Worm (Caenorhabditis elegans) whole organism, L4 larva: Measurements from ENCODE around the gene lev-8.
A peak's percentile ranks its signal among the peaks of the same experiment; 100 is the strongest.

Experiments used
- F49E8.2 ChIP-seq: sonication (generic microtip); optimal IDR thresholded peaks from 2 replicates; lab custom pipeline; 2016; ENCODE audit warnings: missing compliant biosample characterization, mild to moderate bottlenecking, missing genetic modification characterization, borderline replicate concordance
- R02D3.7 ChIP-seq: fragments of 150-350 bp; sonication (generic microtip); optimal IDR thresholded peaks from 3 replicates; lab custom pipeline; 2014; ENCODE audit warnings: missing biosample characterization, missing genetic modification characterization
- T26A8.4 ChIP-seq: fragments of 200-800 bp; sonication (Bioruptor generic); IDR thresholded peaks from 2 replicates; pipeline ENCODE4 v1.3.6; 2022; ENCODE audit warnings: missing genetic modification characterization, missing compliant biosample characterization
- Y75B8A.6 ChIP-seq: fragments of 200-800 bp; sonication (Bioruptor generic); IDR thresholded peaks from 2 replicates; pipeline ENCODE4 v1.3.6; 2022; ENCODE audit warnings: missing genetic modification reagents, missing genetic modification characterization, missing compliant biosample characterization
- ZK546.5 ChIP-seq, 2 experiments: sonication (generic microtip); optimal IDR thresholded peaks; 2 replicates each; lab custom pipeline; 2017; ENCODE audit warnings: missing biosample characterization in 2 of 2, missing genetic modification characterization in 2 of 2
- aha-1 ChIP-seq: fragments of 150-350 bp; peaks from one replicate; lab custom pipeline; 2014; ENCODE audit warnings: missing biosample characterization, missing genetic modification characterization
- ama-1 ChIP-seq: fragments of 150-350 bp; optimal IDR thresholded peaks from 2 replicates; lab custom pipeline; 2014; ENCODE audit warnings: inconsistent platforms, mixed read lengths
- ceh-20 ChIP-seq: fragments of 200-800 bp; sonication (Bioruptor generic); IDR thresholded peaks from 2 replicates; pipeline ENCODE4 v1.3.6; 2022; ENCODE audit warnings: missing genetic modification reagents, missing genetic modification characterization, missing compliant biosample characterization
- ceh-32 ChIP-seq: sonication (generic microtip); optimal IDR thresholded peaks from 2 replicates; lab custom pipeline; 2016; ENCODE audit warnings: mild to moderate bottlenecking, missing genetic modification characterization, missing compliant biosample characterization; ENCODE audit not compliant: poor library complexity
- ceh-44 ChIP-seq: fragments of 200-800 bp; sonication (Bioruptor generic); IDR thresholded peaks from 2 replicates; pipeline ENCODE4 v1.3.6; 2022; ENCODE audit warnings: missing genetic modification reagents, missing genetic modification characterization, missing compliant biosample characterization
- ceh-62 ChIP-seq: sonication (generic microtip); optimal IDR thresholded peaks from 2 replicates; lab custom pipeline; 2017; ENCODE audit warnings: missing biosample characterization, missing genetic modification characterization
- ceh-82 ChIP-seq: sonication (generic microtip); optimal IDR thresholded peaks from 2 replicates; lab custom pipeline; 2017; ENCODE audit warnings: missing biosample characterization, missing genetic modification characterization
- ces-1 ChIP-seq: fragments of 150-350 bp; sonication (generic microtip); optimal IDR thresholded peaks from 4 replicates; lab custom pipeline; 2014; ENCODE audit warnings: missing biosample characterization, missing genetic modification reagents, missing genetic modification characterization
- ctbp-1 ChIP-seq: fragments of 200-800 bp; sonication (Bioruptor generic); IDR thresholded peaks from 2 replicates; pipeline ENCODE4 v1.3.6; 2022; ENCODE audit warnings: missing genetic modification reagents, missing genetic modification characterization, missing compliant biosample characterization
- daf-12 ChIP-seq: fragments of 150-350 bp; optimal IDR thresholded peaks from 2 replicates; lab custom pipeline; 2014; ENCODE audit warnings: missing biosample characterization, missing genetic modification reagents, missing genetic modification characterization
- daf-16 ChIP-seq, 3 experiments: sonication (generic microtip); optimal IDR thresholded peaks; 2 replicates each; lab custom pipeline; 2016 to 2017; ENCODE audit warnings: missing genetic modification characterization in 3 of 3, missing genetic modification reagents in 3 of 3, mild to moderate bottlenecking in 2 of 3, missing compliant biosample characterization in 2 of 3, missing biosample characterization in 1 of 3, moderate library complexity in 1 of 3
- daf-8 ChIP-seq: fragments of 200-800 bp; sonication (Bioruptor generic); IDR thresholded peaks from 2 replicates; pipeline ENCODE4 v1.3.6; 2022; ENCODE audit warnings: missing genetic modification characterization, missing compliant biosample characterization
- dmd-8 ChIP-seq: fragments of 200-800 bp; sonication (Bioruptor generic); IDR thresholded peaks from 2 replicates; pipeline ENCODE4 v1.3.6; 2022; ENCODE audit warnings: missing genetic modification characterization, missing compliant biosample characterization
- dmd-9 ChIP-seq: fragments of 200-800 bp; sonication (Bioruptor generic); IDR thresholded peaks from 2 replicates; pipeline ENCODE4 v1.3.6; 2022; ENCODE audit warnings: missing genetic modification reagents, missing genetic modification characterization, missing compliant biosample characterization
- dpl-1 ChIP-seq: fragments of 150-350 bp; optimal IDR thresholded peaks from 2 replicates; lab custom pipeline; 2014; ENCODE audit warnings: missing biosample characterization, missing genetic modification reagents, missing genetic modification characterization
- dve-1 ChIP-seq: sonication (generic microtip); optimal IDR thresholded peaks from 2 replicates; lab custom pipeline; 2017; ENCODE audit warnings: antibody characterized with exemption, mild to moderate bottlenecking, missing genetic modification characterization, missing compliant biosample characterization; ENCODE audit not compliant: insufficient read depth
- egl-27 ChIP-seq: sonication (generic microtip); optimal IDR thresholded peaks from 3 replicates; lab custom pipeline; 2017; ENCODE audit warnings: missing biosample characterization, missing genetic modification reagents, missing genetic modification characterization
- fkh-10 ChIP-seq: fragments of 150-350 bp; optimal IDR thresholded peaks from 2 replicates; lab custom pipeline; 2014; ENCODE audit warnings: missing biosample characterization, missing genetic modification reagents, missing genetic modification characterization
- fos-1 ChIP-seq: fragments of 150-350 bp; optimal IDR thresholded peaks from 2 replicates; lab custom pipeline; 2014; ENCODE audit warnings: missing biosample characterization, missing genetic modification characterization
- hif-1 ChIP-seq, 2 experiments: sonication (generic microtip); optimal IDR thresholded peaks; 2 replicates each; lab custom pipeline; 2016 to 2017; ENCODE audit warnings: missing compliant biosample characterization in 2 of 2, missing genetic modification characterization in 2 of 2, missing genetic modification reagents in 2 of 2, missing genotype in 2 of 2, mild to moderate bottlenecking in 1 of 2
- hmg-1.1 ChIP-seq: fragments of 200-800 bp; sonication (Bioruptor generic); IDR thresholded peaks from 2 replicates; pipeline ENCODE4 v1.3.6; 2022; ENCODE audit warnings: missing genetic modification reagents, missing genetic modification characterization, missing compliant biosample characterization
- lim-7 ChIP-seq: fragments of 200-800 bp; sonication (Bioruptor generic); IDR thresholded peaks from 2 replicates; pipeline ENCODE4 v1.3.6; 2022; ENCODE audit warnings: missing genetic modification characterization, missing compliant biosample characterization
- lin-1 ChIP-seq: fragments of 200-800 bp; sonication (Bioruptor generic); IDR thresholded peaks from 2 replicates; pipeline ENCODE4 v1.3.6; 2022; ENCODE audit warnings: missing genetic modification reagents, missing genetic modification characterization, missing compliant biosample characterization
- lin-15B ChIP-seq: fragments of 150-350 bp; sonication (generic microtip); optimal IDR thresholded peaks from 3 replicates; lab custom pipeline; 2014; ENCODE audit warnings: missing biosample characterization, missing genetic modification characterization
- lin-39 ChIP-seq: fragments of 150-350 bp; optimal IDR thresholded peaks from 2 replicates; lab custom pipeline; 2014; ENCODE audit warnings: missing biosample characterization, missing genetic modification reagents, missing genetic modification characterization
- lsy-2 ChIP-seq, 2 experiments: fragments of 150-350 bp in 1 of 2; sonication (generic microtip) in 1 of 2; optimal IDR thresholded peaks; 2 replicates each; lab custom pipeline; 2014 to 2017; ENCODE audit warnings: missing biosample characterization in 2 of 2, missing genetic modification characterization in 2 of 2
- madf-5 ChIP-seq, 2 experiments: fragments of 200-800 bp; sonication (Bioruptor generic); IDR thresholded peaks; 2 replicates each; pipeline ENCODE4 v1.3.6; 2022; ENCODE audit warnings: missing compliant biosample characterization in 2 of 2, missing genetic modification characterization in 2 of 2
- madf-9 ChIP-seq: fragments of 200-800 bp; sonication (Bioruptor generic); conservative IDR thresholded peaks from 2 replicates; pipeline ENCODE4 v1.3.6; 2022; ENCODE audit warnings: missing genetic modification reagents, missing genetic modification characterization, missing compliant biosample characterization
- mdt-29 ChIP-seq: fragments of 200-800 bp; sonication (Bioruptor generic); IDR thresholded peaks from 2 replicates; pipeline ENCODE4 v1.3.6; 2022; ENCODE audit warnings: missing genetic modification reagents, missing genetic modification characterization, missing compliant biosample characterization
- mes-2 ChIP-seq: sonication (generic microtip); optimal IDR thresholded peaks from 2 replicates; lab custom pipeline; 2016; ENCODE audit warnings: missing genotype, mild to moderate bottlenecking, missing genetic modification characterization, missing compliant biosample characterization; ENCODE audit not compliant: poor library complexity, severe bottlenecking
- mxl-3 ChIP-seq: fragments of 200-800 bp; sonication (Bioruptor generic); optimal IDR thresholded peaks from 2 replicates; lab custom pipeline; 2018; ENCODE audit warnings: mild to moderate bottlenecking, missing genetic modification characterization, missing compliant biosample characterization
- nhr-28 ChIP-seq: fragments of 150-350 bp; optimal IDR thresholded peaks from 2 replicates; lab custom pipeline; 2014; ENCODE audit warnings: missing biosample characterization, missing genetic modification characterization
- nhr-77 ChIP-seq: fragments of 150-350 bp; optimal IDR thresholded peaks from 2 replicates; lab custom pipeline; 2014; ENCODE audit warnings: missing biosample characterization, missing genetic modification characterization
- php-3 ChIP-seq: fragments of 200-800 bp; sonication (Bioruptor generic); IDR thresholded peaks from 2 replicates; pipeline ENCODE4 v1.3.6; 2022; ENCODE audit warnings: missing genetic modification reagents, missing genetic modification characterization, missing compliant biosample characterization
- saeg-2 ChIP-seq: fragments of 200-800 bp; sonication (Bioruptor generic); IDR thresholded peaks from 2 replicates; pipeline ENCODE4 v1.3.6; 2022; ENCODE audit warnings: missing genetic modification reagents, missing genetic modification characterization, missing compliant biosample characterization
- set-16 ChIP-seq: fragments of 200-800 bp; sonication (Bioruptor generic); IDR thresholded peaks from 2 replicates; pipeline ENCODE4 v1.3.6; 2022; ENCODE audit warnings: missing genetic modification reagents, missing genetic modification characterization, missing compliant biosample characterization
- skn-1 ChIP-seq: fragments of 150-350 bp; optimal IDR thresholded peaks from 2 replicates; lab custom pipeline; 2014; ENCODE audit warnings: missing biosample characterization, missing genetic modification characterization
- snpc-1.2 ChIP-seq: fragments of 200-800 bp; sonication (Bioruptor generic); IDR thresholded peaks from 2 replicates; pipeline ENCODE4 v1.3.6; 2022; ENCODE audit warnings: missing genetic modification reagents, missing genetic modification characterization, missing compliant biosample characterization
- spr-1 ChIP-seq: sonication (generic microtip); optimal IDR thresholded peaks from 2 replicates; lab custom pipeline; 2016; ENCODE audit warnings: mild to moderate bottlenecking, missing genetic modification characterization, missing compliant biosample characterization
- tra-1 ChIP-seq: fragments of 200-800 bp; sonication (Bioruptor generic); IDR thresholded peaks from 2 replicates; pipeline ENCODE4 v1.3.6; 2022; ENCODE audit warnings: missing genetic modification reagents, missing genetic modification characterization, missing compliant biosample characterization
- unc-39 ChIP-seq: sonication (generic microtip); optimal IDR thresholded peaks from 2 replicates; lab custom pipeline; 2017; ENCODE audit warnings: missing biosample characterization, missing genetic modification characterization
- zag-1 ChIP-seq: fragments of 150-350 bp; optimal IDR thresholded peaks from 2 replicates; lab custom pipeline; 2014; ENCODE audit warnings: missing biosample characterization, missing genetic modification characterization
- zfp-2 ChIP-seq: sonication (generic microtip); optimal IDR thresholded peaks from 2 replicates; lab custom pipeline; 2016; ENCODE audit warnings: mild to moderate bottlenecking, missing genetic modification characterization, missing compliant biosample characterization
- zip-11 ChIP-seq: fragments of 200-800 bp; sonication (Bioruptor generic); IDR thresholded peaks from 2 replicates; pipeline ENCODE4 v1.3.6; 2022; ENCODE audit warnings: missing genetic modification characterization, missing compliant biosample characterization
- zip-2 ChIP-seq: fragments of 150-350 bp; optimal IDR thresholded peaks from 2 replicates; lab custom pipeline; 2014; ENCODE audit warnings: missing biosample characterization, missing genetic modification characterization
- ztf-11 ChIP-seq: fragments of 150-350 bp; optimal IDR thresholded peaks from 2 replicates; lab custom pipeline; 2014; ENCODE audit warnings: missing biosample characterization, missing genetic modification characterization
- ztf-7 ChIP-seq: fragments of 150-350 bp; optimal IDR thresholded peaks from 2 replicates; lab custom pipeline; 2014; ENCODE audit warnings: missing biosample characterization, missing genetic modification characterization

lev-8 gene

ce11 chrX:11515381-11515780 is 45.3 kb upstream of the lev-8 start (continued):
- TF ChIP-seq fkh-10 (GFP tag; lab: Kevin White, UChicago) (no peak), nhr-28 (tag; lab: Kevin White, UChicago) (peak; percentile 94), ztf-7 (tag; lab: Kevin White, UChicago) (no peak), dpl-1 (GFP tag; lab: Kevin White, UChicago) (no peak), lsy-2 (tag; optimal IDR thresholded peaks at IDR 0.05; lab: Kevin White, UChicago) (peak in 1 of 2 experiments; percentile 30), ceh-82 (tag; lab: Kevin White, UChicago) (no peak), hif-1 (tag; optimal IDR thresholded peaks at IDR 0.05; lab: Kevin White, UChicago) (no peak), Y75B8A.6 (GFP tag; lab: Robert Waterston, UW) (no peak), hmg-1.1 (no peak), R02D3.7 (tag; lab: Kevin White, UChicago) (no peak), zip-2 (tag; lab: Kevin White, UChicago) (no peak), daf-8 (no peak), dve-1 (tag; lab: Kevin White, UChicago) (peak; percentile 87), skn-1 (tag; lab: Kevin White, UChicago) (no peak), mdt-29 (no peak), lin-39 (tag; lab: Kevin White, UChicago) (no peak), mxl-3 (GFP tag; lab: Kevin White, UChicago) (peak; percentile 57), snpc-1.2 (GFP tag; lab: Robert Waterston, UW) (no peak), ces-1 (GFP tag; lab: Kevin White, UChicago) (no peak), spr-1 (tag; lab: Kevin White, UChicago) (no peak), fos-1 (no peak), unc-39 (tag; lab: Kevin White, UChicago) (no peak), ceh-44 (GFP tag; lab: Robert Waterston, UW) (no peak), F49E8.2 (no peak), egl-27 (no peak), mes-2 (tag; lab: Kevin White, UChicago) (no peak), madf-9 (GFP tag; lab: Robert Waterston, UW) (0 out of 2 replicates have a peak, but pooled peaks have one; percentile 15), ztf-11 (tag; lab: Kevin White, UChicago) (no peak), saeg-2 (no peak), ceh-20 (GFP tag; lab: Robert Waterston, UW) (peak; percentile 61; the same call in 1 of the 2 replicates), zag-1 (tag; lab: Kevin White, UChicago) (no peak), madf-5 (GFP tag; IDR thresholded peaks at IDR 0.05; lab: Robert Waterston, UW) (no peak), ceh-32 (tag; lab: Kevin White, UChicago) (no peak), daf-12 (no peak), php-3 (peak; percentile 91), zfp-2 (tag; lab: Kevin White, UChicago) (no peak), ctbp-1 (GFP tag; lab: Robert Waterston, UW) (no peak), set-16 (GFP tag; lab: Robert Waterston, UW) (no peak), lin-15B (tag; lab: Kevin White, UChicago) (no peak), nhr-77 (tag; lab: Kevin White, UChicago) (peak; percentile 78), T26A8.4 (GFP tag; lab: Robert Waterston, UW) (no peak), lim-7 (no peak), tra-1 (GFP tag; lab: Robert Waterston, UW) (peak; percentile 69), dmd-9 (GFP tag; lab: Robert Waterston, UW) (no peak), zip-11 (GFP tag; lab: Robert Waterston, UW) (no peak), daf-16 (GFP tag; optimal IDR thresholded peaks at IDR 0.05; lab: Kevin White, UChicago) (no peak), daf-16 (tag; optimal IDR thresholded peaks at IDR 0.05; lab: Kevin White, UChicago) (peak; percentile 95), ceh-62 (tag; lab: Kevin White, UChicago) (no peak), aha-1 (tag; lab: Kevin White, UChicago) (peak; percentile 47), dmd-8 (GFP tag; lab: Robert Waterston, UW) (no peak), ama-1 (lab: Kevin White, UChicago) (no peak), lin-1 (GFP tag; lab: Robert Waterston, UW) (peak; percentile 68; the same call in 1 of the 2 replicates), ZK546.5 (tag; optimal IDR thresholded peaks at IDR 0.05; lab: Kevin White, UChicago) (no peak)
